Worm (Caenorhabditis elegans) whole organism, L4 larva: ENCODE data around the gene F56C9.10.
A peak's percentile ranks its signal among the peaks of the same experiment; 100 is the strongest.

ENCODE experiments used
- D1046.2 ChIP-seq: fragments of 200-800 bp; sonication (Bioruptor generic); IDR thresholded peaks from 2 replicates; pipeline ENCODE4 v1.3.6; 2022; ENCODE audit warnings: missing genetic modification characterization, missing compliant biosample characterization
- T26A8.4 ChIP-seq: fragments of 200-800 bp; sonication (Bioruptor generic); IDR thresholded peaks from 2 replicates; pipeline ENCODE4 v1.3.6; 2022; ENCODE audit warnings: missing genetic modification characterization, missing compliant biosample characterization
- Y75B8A.6 ChIP-seq: fragments of 200-800 bp; sonication (Bioruptor generic); IDR thresholded peaks from 2 replicates; pipeline ENCODE4 v1.3.6; 2022; ENCODE audit warnings: missing genetic modification reagents, missing genetic modification characterization, missing compliant biosample characterization
- aha-1 ChIP-seq: fragments of 150-350 bp; peaks from one replicate; lab custom pipeline; 2014; ENCODE audit warnings: missing biosample characterization, missing genetic modification characterization
- arid-1 ChIP-seq: fragments of 200-800 bp; sonication (Bioruptor generic); conservative IDR thresholded peaks from 2 replicates; pipeline ENCODE4 v1.3.6; 2022; ENCODE audit warnings: missing genetic modification reagents, missing genetic modification characterization, missing compliant biosample characterization
- ceh-32 ChIP-seq: sonication (generic microtip); optimal IDR thresholded peaks from 2 replicates; lab custom pipeline; 2016; ENCODE audit warnings: mild to moderate bottlenecking, missing genetic modification characterization, missing compliant biosample characterization; ENCODE audit not compliant: poor library complexity
- ceh-44 ChIP-seq: fragments of 200-800 bp; sonication (Bioruptor generic); IDR thresholded peaks from 2 replicates; pipeline ENCODE4 v1.3.6; 2022; ENCODE audit warnings: missing genetic modification reagents, missing genetic modification characterization, missing compliant biosample characterization
- ceh-62 ChIP-seq: sonication (generic microtip); optimal IDR thresholded peaks from 2 replicates; lab custom pipeline; 2017; ENCODE audit warnings: missing biosample characterization, missing genetic modification characterization
- ceh-82 ChIP-seq: sonication (generic microtip); optimal IDR thresholded peaks from 2 replicates; lab custom pipeline; 2017; ENCODE audit warnings: missing biosample characterization, missing genetic modification characterization
- ces-1 ChIP-seq: fragments of 150-350 bp; sonication (generic microtip); optimal IDR thresholded peaks from 4 replicates; lab custom pipeline; 2014; ENCODE audit warnings: missing biosample characterization, missing genetic modification reagents, missing genetic modification characterization
- cey-2 ChIP-seq: sonication (generic microtip); optimal IDR thresholded peaks from 3 replicates; lab custom pipeline; 2017; ENCODE audit warnings: missing genetic modification characterization, mild to moderate bottlenecking, missing compliant biosample characterization, antibody characterized with exemption, borderline replicate concordance; ENCODE audit not compliant: insufficient read depth
- ctbp-1 ChIP-seq: fragments of 200-800 bp; sonication (Bioruptor generic); IDR thresholded peaks from 2 replicates; pipeline ENCODE4 v1.3.6; 2022; ENCODE audit warnings: missing genetic modification reagents, missing genetic modification characterization, missing compliant biosample characterization
- daf-16 ChIP-seq, 3 experiments: sonication (generic microtip); optimal IDR thresholded peaks; 2 replicates each; lab custom pipeline; 2016 to 2017; ENCODE audit warnings: missing genetic modification characterization in 3 of 3, missing genetic modification reagents in 3 of 3, mild to moderate bottlenecking in 2 of 3, missing compliant biosample characterization in 2 of 3, missing biosample characterization in 1 of 3, moderate library complexity in 1 of 3
- duxl-1 ChIP-seq: sonication (generic microtip); optimal IDR thresholded peaks from 2 replicates; lab custom pipeline; 2016; ENCODE audit warnings: mild to moderate bottlenecking, missing genetic modification characterization, moderate library complexity, missing compliant biosample characterization; ENCODE audit not compliant: poor library complexity
- dve-1 ChIP-seq: sonication (generic microtip); optimal IDR thresholded peaks from 2 replicates; lab custom pipeline; 2017; ENCODE audit warnings: antibody characterized with exemption, mild to moderate bottlenecking, missing genetic modification characterization, missing compliant biosample characterization; ENCODE audit not compliant: insufficient read depth
- egl-43 ChIP-seq: fragments of 200-800 bp; sonication (Bioruptor generic); IDR thresholded peaks from 2 replicates; pipeline ENCODE4 v1.3.6; 2022; ENCODE audit warnings: missing genetic modification reagents, missing genetic modification characterization, missing compliant biosample characterization
- gei-8 ChIP-seq: fragments of 200-800 bp; sonication (Bioruptor generic); optimal IDR thresholded peaks from 2 replicates; lab custom pipeline; 2018; ENCODE audit warnings: mild to moderate bottlenecking, missing genetic modification characterization, missing compliant biosample characterization
- jun-1 ChIP-seq: fragments of 150-350 bp; optimal IDR thresholded peaks from 2 replicates; lab custom pipeline; 2014; ENCODE audit warnings: missing biosample characterization, missing genetic modification reagents, missing genetic modification characterization
- lin-1 ChIP-seq: fragments of 200-800 bp; sonication (Bioruptor generic); IDR thresholded peaks from 2 replicates; pipeline ENCODE4 v1.3.6; 2022; ENCODE audit warnings: missing genetic modification reagents, missing genetic modification characterization, missing compliant biosample characterization
- lsy-2 ChIP-seq, 2 experiments: fragments of 150-350 bp in 1 of 2; sonication (generic microtip) in 1 of 2; optimal IDR thresholded peaks; 2 replicates each; lab custom pipeline; 2014 to 2017; ENCODE audit warnings: missing biosample characterization in 2 of 2, missing genetic modification characterization in 2 of 2
- madf-5 ChIP-seq, 2 experiments: fragments of 200-800 bp; sonication (Bioruptor generic); IDR thresholded peaks; 2 replicates each; pipeline ENCODE4 v1.3.6; 2022; ENCODE audit warnings: missing compliant biosample characterization in 2 of 2, missing genetic modification characterization in 2 of 2
- mep-1 ChIP-seq: fragments of 150-350 bp; sonication (generic microtip); optimal IDR thresholded peaks from 3 replicates; lab custom pipeline; 2014; ENCODE audit warnings: missing biosample characterization, missing genetic modification characterization
- nhr-102 ChIP-seq: sonication (generic microtip); optimal IDR thresholded peaks from 2 replicates; lab custom pipeline; 2016; ENCODE audit warnings: mild to moderate bottlenecking, missing genetic modification characterization, moderate library complexity, missing compliant biosample characterization
- nhr-25 ChIP-seq: sonication (generic microtip); optimal IDR thresholded peaks from 2 replicates; lab custom pipeline; 2017; ENCODE audit warnings: missing genetic modification characterization, mild to moderate bottlenecking, missing compliant biosample characterization, antibody characterized with exemption, moderate library complexity, borderline replicate concordance; ENCODE audit not compliant: insufficient read depth
- nhr-42 ChIP-seq: fragments of 200-800 bp; sonication (Bioruptor generic); IDR thresholded peaks from 2 replicates; pipeline ENCODE4 v1.3.6; 2022; ENCODE audit warnings: missing genetic modification characterization, missing compliant biosample characterization
- nhr-48 ChIP-seq: sonication (generic microtip); optimal IDR thresholded peaks from 2 replicates; lab custom pipeline; 2016; ENCODE audit warnings: mild to moderate bottlenecking, missing genetic modification characterization, missing compliant biosample characterization
- nhr-77 ChIP-seq: fragments of 150-350 bp; optimal IDR thresholded peaks from 2 replicates; lab custom pipeline; 2014; ENCODE audit warnings: missing biosample characterization, missing genetic modification characterization
- rbr-2 ChIP-seq: sonication (generic microtip); optimal IDR thresholded peaks from 2 replicates; lab custom pipeline; 2016; ENCODE audit warnings: missing genotype, missing genetic modification characterization, missing compliant biosample characterization
- sdz-12 ChIP-seq: fragments of 200-800 bp; sonication (Bioruptor generic); optimal IDR thresholded peaks from 2 replicates; lab custom pipeline; 2018; ENCODE audit warnings: mild to moderate bottlenecking, missing genetic modification characterization, missing compliant biosample characterization
- set-16 ChIP-seq: fragments of 200-800 bp; sonication (Bioruptor generic); IDR thresholded peaks from 2 replicates; pipeline ENCODE4 v1.3.6; 2022; ENCODE audit warnings: missing genetic modification reagents, missing genetic modification characterization, missing compliant biosample characterization
- snpc-1.2 ChIP-seq: fragments of 200-800 bp; sonication (Bioruptor generic); IDR thresholded peaks from 2 replicates; pipeline ENCODE4 v1.3.6; 2022; ENCODE audit warnings: missing genetic modification reagents, missing genetic modification characterization, missing compliant biosample characterization
- snpc-4 ChIP-seq: fragments of 150-350 bp; optimal IDR thresholded peaks from 2 replicates; lab custom pipeline; 2014; ENCODE audit warnings: missing biosample characterization, missing genetic modification characterization
- unc-62 ChIP-seq, 3 experiments: fragments of 150-350 bp in 1 of 3; sonication (generic microtip); optimal IDR thresholded peaks in 2 of 3; peaks in 1 of 3; 1 replicate in 1 of 3; 2 replicates in 2 of 3; lab custom pipeline; 2014 to 2017; ENCODE audit warnings: missing biosample characterization in 3 of 3, missing genetic modification characterization in 3 of 3, missing genetic modification reagents in 3 of 3, missing genotype in 1 of 3
- vab-7 ChIP-seq: fragments of 200-800 bp; sonication (Bioruptor generic); IDR thresholded peaks from 2 replicates; pipeline ENCODE4 v1.3.6; 2022; ENCODE audit warnings: missing genetic modification reagents, missing genetic modification characterization, missing compliant biosample characterization
- zfp-2 ChIP-seq: sonication (generic microtip); optimal IDR thresholded peaks from 2 replicates; lab custom pipeline; 2016; ENCODE audit warnings: mild to moderate bottlenecking, missing genetic modification characterization, missing compliant biosample characterization
- zfp-3 ChIP-seq: fragments of 200-800 bp; sonication (Bioruptor generic); conservative IDR thresholded peaks from 2 replicates; pipeline ENCODE4 v1.3.6; 2022; ENCODE audit warnings: missing genetic modification reagents, missing genetic modification characterization, missing compliant biosample characterization
- zip-11 ChIP-seq: fragments of 200-800 bp; sonication (Bioruptor generic); IDR thresholded peaks from 2 replicates; pipeline ENCODE4 v1.3.6; 2022; ENCODE audit warnings: missing genetic modification characterization, missing compliant biosample characterization
- ztf-11 ChIP-seq: fragments of 150-350 bp; optimal IDR thresholded peaks from 2 replicates; lab custom pipeline; 2014; ENCODE audit warnings: missing biosample characterization, missing genetic modification characterization

F56C9.10 gene

DNA sequence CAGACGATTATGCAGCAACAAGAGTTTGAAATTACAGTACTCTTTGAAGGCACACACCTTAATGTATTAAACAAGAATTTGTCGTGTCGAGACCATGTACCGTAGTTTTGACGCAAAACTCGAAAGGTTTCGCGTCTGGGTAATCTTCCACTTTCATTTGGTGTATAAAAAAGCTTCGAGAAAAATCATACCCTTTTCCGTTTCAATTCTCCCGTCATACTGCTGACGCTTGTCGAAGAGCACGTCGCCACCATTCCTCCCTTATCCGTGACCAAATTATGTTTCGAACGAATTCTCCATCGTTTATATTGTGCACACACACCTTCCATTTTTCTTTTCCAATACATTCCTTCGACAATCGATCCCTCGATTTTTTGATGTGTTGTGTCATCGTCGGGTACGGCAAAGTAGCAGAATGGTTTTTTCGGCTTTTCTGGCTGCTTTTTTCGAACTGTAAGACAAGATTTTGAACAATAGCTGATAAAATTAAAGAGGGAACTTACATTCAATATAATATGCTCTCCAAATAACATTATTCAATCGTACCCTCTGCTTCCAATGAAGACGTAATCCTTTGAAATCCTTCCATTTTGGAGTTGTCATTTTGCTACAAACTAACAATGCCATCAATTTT lies 38.8 kb upstream of the F56C9.10 start:
- TF ChIP-seq egl-43 = 0 out of 2 replicates have a peak, but pooled peaks have one; percentile 22
- TF ChIP-seq madf-5 (GFP tag; IDR thresholded peaks at IDR 0.05; lab: Robert Waterston, UW) = no peak
- TF ChIP-seq nhr-42 (GFP tag; lab: Robert Waterston, UW) = 0 out of 2 replicates have a peak, but pooled peaks have one; percentile 37
- TF ChIP-seq ctbp-1 (GFP tag; lab: Robert Waterston, UW) = 0 out of 2 replicates have a peak, but pooled peaks have one; percentile 19
- 0 out of 2 replicates have a peak, but pooled peaks have one; percentile 14 for TF ChIP-seq arid-1
- peak; percentile 90 for TF ChIP-seq T26A8.4 (GFP tag; lab: Robert Waterston, UW)
- TF ChIP-seq lin-1 = no peak
- TF ChIP-seq snpc-4 (tag; lab: Kevin White, UChicago) = no peak
- no peak for TF ChIP-seq zip-11

DNA sequence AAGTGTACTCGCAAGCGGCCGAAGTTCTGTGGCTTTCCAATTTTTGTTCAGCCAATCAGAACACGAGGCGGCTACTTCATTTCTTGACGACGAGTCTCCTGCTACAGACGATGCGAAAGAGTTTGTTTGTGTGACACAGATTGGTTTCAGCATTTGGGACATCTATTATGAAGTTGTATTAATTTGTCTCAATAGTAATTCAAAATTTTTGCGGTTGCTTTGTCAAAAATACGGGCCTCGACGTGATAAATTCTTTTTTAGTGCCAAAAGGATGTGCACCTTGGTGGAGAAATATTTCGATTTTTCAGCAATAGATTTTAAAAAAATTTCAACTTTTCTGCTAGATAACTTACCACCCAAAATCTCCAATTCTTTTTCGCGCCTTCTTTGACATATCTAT lies 35.5 kb upstream of the F56C9.10 start:
- no peak for TF ChIP-seq rbr-2 (tag; lab: Kevin White, UChicago)
- TF ChIP-seq unc-62 (GFP tag; optimal IDR thresholded peaks at IDR 0.05 in 1 of 2; lab: Kevin White, UChicago) = peak in 1 of 2 experiments; percentile 98
- no peak for TF ChIP-seq unc-62 (tag; optimal IDR thresholded peaks at IDR 0.05; lab: Kevin White, UChicago)

DNA sequence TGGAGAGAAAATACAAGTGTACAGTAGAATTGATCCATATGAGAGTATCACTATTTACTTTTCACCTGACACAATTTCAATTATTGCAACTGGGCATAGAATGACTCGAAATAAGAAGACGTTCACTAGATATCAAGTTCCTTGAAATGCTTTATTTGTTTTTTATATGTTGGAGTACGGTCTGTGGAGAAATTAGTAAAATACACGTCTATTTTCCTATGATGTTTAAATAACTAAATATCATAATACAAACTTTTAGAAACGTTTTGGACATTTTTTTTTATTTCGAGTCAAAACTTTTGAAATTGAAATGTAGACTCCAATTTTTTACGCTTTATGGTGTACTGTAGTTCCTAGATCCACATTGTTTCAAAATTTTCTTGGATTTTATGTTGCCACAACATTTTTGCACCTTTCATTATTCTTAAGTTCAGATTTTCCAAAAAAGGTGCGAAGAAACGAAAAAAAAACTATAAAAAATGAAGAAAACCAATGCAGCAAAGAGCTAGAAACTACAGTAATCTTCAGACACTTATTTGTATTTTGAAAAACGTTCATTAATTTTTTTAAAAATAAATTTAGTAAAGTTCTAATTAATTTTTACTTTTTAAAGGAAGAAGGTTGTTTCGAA lies 34.4 kb upstream of the F56C9.10 start:
- TF ChIP-seq gei-8 (GFP tag; lab: Kevin White, UChicago) (peak; percentile 34), jun-1 (tag; lab: Kevin White, UChicago) (no peak), T26A8.4 (GFP tag; lab: Robert Waterston, UW) (peak; percentile 81; the same call in 1 of the 2 replicates), duxl-1 (tag; lab: Kevin White, UChicago) (peak; percentile 47), sdz-12 (peak; percentile 83), ceh-44 (GFP tag; lab: Robert Waterston, UW) (no peak), nhr-102 (tag; lab: Kevin White, UChicago) (peak; percentile 68), Y75B8A.6 (GFP tag; lab: Robert Waterston, UW) (0 out of 2 replicates have a peak, but pooled peaks have one; percentile 51), vab-7 (no peak), nhr-77 (no peak), nhr-48 (tag; lab: Kevin White, UChicago) (peak; percentile 38), mep-1 (tag; lab: Kevin White, UChicago) (peak; percentile 90), ceh-82 (tag; lab: Kevin White, UChicago) (no peak), ctbp-1 (GFP tag; lab: Robert Waterston, UW) (no peak), madf-5 (GFP tag; IDR thresholded peaks at IDR 0.05; lab: Robert Waterston, UW) (no peak), cey-2 (tag; lab: Kevin White, UChicago) (no peak), ztf-11 (tag; lab: Kevin White, UChicago) (no peak), lsy-2 (tag; optimal IDR thresholded peaks at IDR 0.05; lab: Kevin White, UChicago) (peak in 1 of 2 experiments; percentile 53), ces-1 (GFP tag; lab: Kevin White, UChicago) (no peak), D1046.2 (peak; percentile 85), ceh-62 (tag; lab: Kevin White, UChicago) (no peak), zfp-2 (tag; lab: Kevin White, UChicago) (no peak), egl-43 (no peak), ceh-32 (tag; lab: Kevin White, UChicago) (no peak), snpc-1.2 (GFP tag; lab: Robert Waterston, UW) (peak; percentile 40; the same call in 1 of the 2 replicates), daf-16 (GFP tag; optimal IDR thresholded peaks at IDR 0.05; lab: Kevin White, UChicago) (no peak), daf-16 (tag; optimal IDR thresholded peaks at IDR 0.05; lab: Kevin White, UChicago) (peak; percentile 33), aha-1 (tag; lab: Kevin White, UChicago) (peak; percentile 53), zfp-3 (peak; percentile 70; the same call in 1 of the 2 replicates), nhr-25 (tag; lab: Kevin White, UChicago) (no peak), set-16 (GFP tag; lab: Robert Waterston, UW) (no peak), dve-1 (tag; lab: Kevin White, UChicago) (peak; percentile 1)
